Worm (Caenorhabditis elegans): ENCODE measurements around the gene exl-1.

DNA sequence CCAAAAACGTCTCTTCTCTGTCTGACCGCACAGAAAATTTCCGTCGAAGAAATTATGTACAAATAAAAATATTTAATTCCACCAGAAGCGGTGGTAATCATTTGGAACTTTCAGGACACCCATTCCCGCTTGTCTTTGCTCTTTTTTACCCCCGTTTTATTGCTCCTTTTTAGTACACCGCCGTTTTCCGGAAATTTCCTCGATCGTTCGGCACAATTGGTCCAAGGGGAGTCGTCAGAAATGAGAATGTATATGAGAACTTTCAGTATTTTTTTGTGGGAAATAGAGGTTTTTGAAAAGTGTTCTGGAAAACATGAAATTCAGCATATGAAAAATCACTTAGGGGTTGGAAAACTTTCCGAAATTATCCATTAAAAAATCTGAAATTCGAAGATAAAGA is 32.5 kb downstream of the exl-1 start:
- TF ChIP-seq mdl-1 (tag; optimal IDR thresholded peaks at IDR 0.05): no peak
- no peak for TF ChIP-seq elt-1 (tag; optimal IDR thresholded peaks at IDR 0.05)
